Worm (Caenorhabditis elegans): Measurements from ENCODE around the gene H20E11.2.

Gene H20E11.2

ce11 chrIV:6806475-6807063, 21.0 kb upstream of the H20E11.2 start, which contains the start of gene C17H12.10 (continued):
- no peak for TF ChIP-seq hpl-2 (GFP tag; optimal IDR thresholded peaks at IDR 0.05)
- no peak for TF ChIP-seq fkh-4 (tag; optimal IDR thresholded peaks at IDR 0.05; ENCODE audit: borderline replicate concordance)
- no peak for TF ChIP-seq mdl-1 (tag; optimal IDR thresholded peaks at IDR 0.05)
- TF ChIP-seq C16A3.4 (tag; optimal IDR thresholded peaks at IDR 0.05), result no peak
- peak; percentile 15 for TF ChIP-seq mep-1 (tag; optimal IDR thresholded peaks at IDR 0.05)
- no peak for TF ChIP-seq ceh-8 (GFP tag; optimal IDR thresholded peaks at IDR 0.05)
- no peak for TF ChIP-seq nhr-84 (tag; optimal IDR thresholded peaks at IDR 0.05)
- no peak for TF ChIP-seq nhr-12 (tag; optimal IDR thresholded peaks at IDR 0.05)
- TF ChIP-seq snu-23 (GFP tag; optimal IDR thresholded peaks at IDR 0.05), result peak; percentile 22
- no peak for TF ChIP-seq xbp-1 (tag; optimal IDR thresholded peaks at IDR 0.05)
- no peak for TF ChIP-seq lir-3 (tag; optimal IDR thresholded peaks at IDR 0.05; ENCODE audit: poor library complexity)
- TF ChIP-seq ets-5 (GFP tag; IDR thresholded peaks at IDR 0.05), result no peak
- peak in 1 of 2 experiments; percentile 67 for TF ChIP-seq lsy-2 (tag; optimal IDR thresholded peaks at IDR 0.05)
- peak; percentile 56 for TF ChIP-seq skn-1 (tag; optimal IDR thresholded peaks at IDR 0.05)
- peak; percentile 8 for TF ChIP-seq swsn-7 (tag; optimal IDR thresholded peaks at IDR 0.05)
- no peak for TF ChIP-seq blmp-1 (tag; optimal IDR thresholded peaks at IDR 0.05)
- no peak for TF ChIP-seq elt-2 (tag; optimal IDR thresholded peaks at IDR 0.05)
- TF ChIP-seq nhr-47 (tag; optimal IDR thresholded peaks at IDR 0.05), result peak; percentile 39
- no peak for TF ChIP-seq zag-1 (tag; optimal IDR thresholded peaks at IDR 0.05)
- no peak for TF ChIP-seq dsc-1 (tag; optimal IDR thresholded peaks at IDR 0.05)
- peak in 2 of 3 experiments; percentile 40 to 42 for TF ChIP-seq ceh-82 (tag; optimal IDR thresholded peaks at IDR 0.05)
- TF ChIP-seq egl-27 (tag; optimal IDR thresholded peaks at IDR 0.05), result no peak
- TF ChIP-seq zip-4 (GFP tag; optimal IDR thresholded peaks at IDR 0.05), result no peak
- no peak for TF ChIP-seq lin-39 (tag; optimal IDR thresholded peaks at IDR 0.05)
- no peak for TF ChIP-seq ces-1 (GFP tag; optimal IDR thresholded peaks at IDR 0.05)
- no peak for TF ChIP-seq jun-1 (tag; optimal IDR thresholded peaks at IDR 0.05)
- TF ChIP-seq nhr-11 (tag; optimal IDR thresholded peaks at IDR 0.05), result no peak
- peak; percentile 48 for TF ChIP-seq nhr-71 (tag; optimal IDR thresholded peaks at IDR 0.05)
- no peak for TF ChIP-seq unc-130 (tag; optimal IDR thresholded peaks at IDR 0.05)
- peak; percentile 32 for TF ChIP-seq snpc-4 (tag; optimal IDR thresholded peaks at IDR 0.05)
- TF ChIP-seq fkh-10 (GFP tag; optimal IDR thresholded peaks at IDR 0.05), result peak; percentile 77
- no peak for TF ChIP-seq lin-15B (tag; optimal IDR thresholded peaks at IDR 0.05)
- no peak for TF ChIP-seq aly-2 (tag; optimal IDR thresholded peaks at IDR 0.05)

- TF ChIP-seq nhr-71 (tag; optimal IDR thresholded peaks at IDR 0.05) (peak; percentile 72), Y116A8C.19 (tag; optimal IDR thresholded peaks at IDR 0.05; ENCODE audit: borderline replicate concordance) (no peak), unc-130 (tag; optimal IDR thresholded peaks at IDR 0.05) (no peak), efl-1 (optimal IDR thresholded peaks at IDR 0.05) (peak; percentile 37 to 42), efl-1 (GFP tag; optimal IDR thresholded peaks at IDR 0.05 in 1 of 2) (peak; percentile 6 to 81), sup-37 (GFP tag; optimal IDR thresholded peaks at IDR 0.05) (no peak), blmp-1 (tag; optimal IDR thresholded peaks at IDR 0.05) (peak; percentile 35), swsn-7 (tag; optimal IDR thresholded peaks at IDR 0.05) (peak; percentile 66), mab-9 (GFP tag; IDR thresholded peaks at IDR 0.05) (peak; percentile 66), nhr-47 (tag; optimal IDR thresholded peaks at IDR 0.05) (peak; percentile 64), skn-1 (tag; optimal IDR thresholded peaks at IDR 0.05) (no peak), lin-14 (GFP tag; optimal IDR thresholded peaks at IDR 0.05) (peak; percentile 94), snpc-4 (tag; optimal IDR thresholded peaks at IDR 0.05) (no peak), fkh-8 (tag; optimal IDR thresholded peaks at IDR 0.05) (peak; percentile 73), vab-15 (tag; optimal IDR thresholded peaks at IDR 0.05) (no peak), ceh-8 (GFP tag; optimal IDR thresholded peaks at IDR 0.05) (peak; percentile 53), grh-1 (GFP tag; IDR thresholded peaks at IDR 0.05) (no peak), nhr-76 (tag; optimal IDR thresholded peaks at IDR 0.05) (no peak), elt-3 (tag; optimal IDR thresholded peaks at IDR 0.05) (no peak), elt-2 (tag; optimal IDR thresholded peaks at IDR 0.05) (no peak), xbp-1 (tag; optimal IDR thresholded peaks at IDR 0.05) (peak; percentile 31), snu-23 (GFP tag; optimal IDR thresholded peaks at IDR 0.05) (peak; percentile 57), tbx-2 (tag; optimal IDR thresholded peaks at IDR 0.05) (peak; percentile 69), unc-86 (tag; optimal IDR thresholded peaks at IDR 0.05) (peak; percentile 84), unc-98 (GFP tag; IDR thresholded peaks at IDR 0.05) (no peak), ztf-4 (tag; optimal IDR thresholded peaks at IDR 0.05) (peak; percentile 35), isw-1 (GFP tag; IDR thresholded peaks at IDR 0.05) (peak; percentile 41), hlh-4 (tag; optimal IDR thresholded peaks at IDR 0.05) (no peak), fkh-10 (GFP tag; optimal IDR thresholded peaks at IDR 0.05) (peak; percentile 84), C04F5.9 (tag; optimal IDR thresholded peaks at IDR 0.05) (no peak)
Observed at ce11 chrIV:6809756-6810155, 17.8 kb upstream of the H20E11.2 start.
